Fruit fly (Drosophila melanogaster) whole organism: ENCODE results near the gene Pgm1.
A peak's percentile ranks its signal among the peaks of the same experiment; 100 is the strongest.

Experiments
- CG8478 ChIP-seq: fragments of >200 bp; optimal IDR thresholded peaks from 2 replicates; lab custom pipeline; 2018; ENCODE audit warnings: inconsistent platforms
- Dll ChIP-seq: fragments of >200 bp; optimal IDR thresholded peaks from 2 replicates; lab custom pipeline; 2017
- EcR ChIP-seq, 2 experiments: fragments of >200 bp; optimal IDR thresholded peaks; 2 replicates each; lab custom pipeline; 2017; ENCODE audit warnings: missing biosample characterization in 2 of 2, missing genetic modification characterization in 2 of 2, missing genetic modification reagents in 2 of 2
- pan ChIP-seq: fragments of >200 bp; optimal IDR thresholded peaks from 2 replicates; lab custom pipeline; 2017
- psq ChIP-seq: fragments of >200 bp; optimal IDR thresholded peaks from 2 replicates; lab custom pipeline; 2017
- usp ChIP-seq: fragments of >200 bp; optimal IDR thresholded peaks from 2 replicates; lab custom pipeline; 2017; ENCODE audit warnings: missing biosample characterization, missing genetic modification characterization, mixed read lengths

The Pgm1 gene

dm6 chr3L:16149418-16150160, 21.3 kb upstream of the Pgm1 start:
- peak; percentile 76 for TF ChIP-seq pan
- no peak for TF ChIP-seq Dll

dm6 chr3L:16147819-16148236, 19.5 kb upstream of the Pgm1 start:
- TF ChIP-seq pan: no peak
- TF ChIP-seq usp (GFP tag; lab: Kevin White, UChicago): no peak
- TF ChIP-seq EcR (GFP tag; optimal IDR thresholded peaks at IDR 0.05; lab: Kevin White, UChicago): no peak
- TF ChIP-seq psq (lab: Kevin White, UChicago): no peak
- TF ChIP-seq Dll: no peak
- TF ChIP-seq CG8478: no peak

dm6 chr3L:16147325-16147724, 19.0 kb upstream of the Pgm1 start:
- TF ChIP-seq EcR (GFP tag; optimal IDR thresholded peaks at IDR 0.05; lab: Kevin White, UChicago) (no peak), Dll (no peak), CG8478 (no peak), pan (no peak), psq (lab: Kevin White, UChicago) (no peak), usp (GFP tag; lab: Kevin White, UChicago) (no peak)

- TF ChIP-seq Dll (no peak), usp (GFP tag; lab: Kevin White, UChicago) (no peak), EcR (GFP tag; optimal IDR thresholded peaks at IDR 0.05; lab: Kevin White, UChicago) (no peak), CG8478 (no peak), pan (no peak), psq (lab: Kevin White, UChicago) (no peak)
Measured at dm6 chr3L:16146539-16146934, 18.2 kb upstream of the Pgm1 start.

- TF ChIP-seq psq (lab: Kevin White, UChicago) (no peak), pan (no peak), Dll (no peak), EcR (GFP tag; optimal IDR thresholded peaks at IDR 0.05; lab: Kevin White, UChicago) (no peak), usp (GFP tag; lab: Kevin White, UChicago) (no peak), CG8478 (no peak)
Measured at dm6 chr3L:16145931-16146538, 17.7 kb upstream of the Pgm1 start.

DNA sequence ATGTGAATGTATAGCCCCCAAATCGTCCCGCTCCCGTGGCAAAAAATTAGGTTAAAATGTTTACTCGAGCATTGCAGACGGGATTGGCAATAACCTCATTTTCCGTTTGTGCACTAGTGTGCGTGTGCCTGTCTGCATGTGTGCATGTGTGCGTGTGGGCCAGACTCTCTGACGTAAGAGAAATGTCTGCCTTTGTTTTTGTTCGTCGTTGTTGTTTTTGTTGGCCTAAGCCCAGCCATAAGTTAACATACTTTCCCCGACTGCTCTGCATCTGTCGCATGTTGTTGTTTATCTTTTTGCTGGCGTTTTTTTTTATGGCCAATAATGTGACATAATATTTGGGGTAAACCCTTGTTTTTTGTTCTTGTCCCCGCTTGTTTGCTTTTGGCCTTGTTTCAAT, 17.0 kb upstream of the Pgm1 start:
- TF ChIP-seq Dll: no peak
- no peak for TF ChIP-seq CG8478
- TF ChIP-seq pan: no peak
- TF ChIP-seq EcR (GFP tag; optimal IDR thresholded peaks at IDR 0.05; lab: Kevin White, UChicago): no peak
- no peak for TF ChIP-seq psq (lab: Kevin White, UChicago)
- no peak for TF ChIP-seq usp (GFP tag; lab: Kevin White, UChicago)

dm6 chr3L:16143685-16144539, 15.6 kb upstream of the Pgm1 start, which contains the start of gene CG32152:
TSS of gene CG32152 (minus strand) at chr3L:16144036.
- TF ChIP-seq CG8478: no peak
- no peak for TF ChIP-seq usp (GFP tag; lab: Kevin White, UChicago)
- TF ChIP-seq Dll: no peak
- TF ChIP-seq EcR (GFP tag; optimal IDR thresholded peaks at IDR 0.05; lab: Kevin White, UChicago): no peak
- TF ChIP-seq pan: no peak
- no peak for TF ChIP-seq psq (lab: Kevin White, UChicago)

- TF ChIP-seq CG8478 (no peak), usp (GFP tag; lab: Kevin White, UChicago) (no peak), pan (no peak), EcR (GFP tag; optimal IDR thresholded peaks at IDR 0.05; lab: Kevin White, UChicago) (no peak), Dll (no peak), psq (lab: Kevin White, UChicago) (no peak)
Measured at dm6 chr3L:16141556-16141955, 13.2 kb upstream of the Pgm1 start.

DNA sequence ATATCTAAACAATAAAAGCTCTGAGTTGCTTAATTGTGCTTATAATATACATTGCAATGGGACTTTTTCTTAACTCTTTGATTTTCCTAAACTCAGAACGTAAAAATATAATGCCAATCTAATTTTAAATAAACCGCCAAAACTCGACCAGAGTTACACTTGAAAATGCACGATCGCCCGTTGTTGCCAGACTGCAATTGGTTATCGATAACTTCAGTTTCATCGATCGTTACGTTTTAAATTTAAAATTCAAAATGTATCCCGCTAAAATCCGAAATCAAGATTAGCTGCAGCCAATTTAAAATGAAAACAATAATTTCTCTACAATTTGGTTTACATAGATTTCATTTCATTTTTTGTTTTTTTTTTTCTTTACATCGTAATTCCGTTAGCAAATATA, 10.8 kb upstream of the Pgm1 start:
- TF ChIP-seq psq (lab: Kevin White, UChicago) (no peak), CG8478 (no peak), EcR (GFP tag; optimal IDR thresholded peaks at IDR 0.05; lab: Kevin White, UChicago) (no peak), pan (no peak), Dll (no peak), usp (GFP tag; lab: Kevin White, UChicago) (no peak)

dm6 chr3L:16137779-16138178, 9.4 kb upstream of the Pgm1 start, which contains the start of gene CG5157:
TSS of gene CG5157 (minus strand) at chr3L:16137879.
- TF ChIP-seq CG8478: no peak
- no peak for TF ChIP-seq pan
- TF ChIP-seq Dll: no peak
- no peak for TF ChIP-seq psq (lab: Kevin White, UChicago)
- no peak for TF ChIP-seq EcR (GFP tag; optimal IDR thresholded peaks at IDR 0.05; lab: Kevin White, UChicago)
- TF ChIP-seq usp (GFP tag; lab: Kevin White, UChicago): no peak

DNA sequence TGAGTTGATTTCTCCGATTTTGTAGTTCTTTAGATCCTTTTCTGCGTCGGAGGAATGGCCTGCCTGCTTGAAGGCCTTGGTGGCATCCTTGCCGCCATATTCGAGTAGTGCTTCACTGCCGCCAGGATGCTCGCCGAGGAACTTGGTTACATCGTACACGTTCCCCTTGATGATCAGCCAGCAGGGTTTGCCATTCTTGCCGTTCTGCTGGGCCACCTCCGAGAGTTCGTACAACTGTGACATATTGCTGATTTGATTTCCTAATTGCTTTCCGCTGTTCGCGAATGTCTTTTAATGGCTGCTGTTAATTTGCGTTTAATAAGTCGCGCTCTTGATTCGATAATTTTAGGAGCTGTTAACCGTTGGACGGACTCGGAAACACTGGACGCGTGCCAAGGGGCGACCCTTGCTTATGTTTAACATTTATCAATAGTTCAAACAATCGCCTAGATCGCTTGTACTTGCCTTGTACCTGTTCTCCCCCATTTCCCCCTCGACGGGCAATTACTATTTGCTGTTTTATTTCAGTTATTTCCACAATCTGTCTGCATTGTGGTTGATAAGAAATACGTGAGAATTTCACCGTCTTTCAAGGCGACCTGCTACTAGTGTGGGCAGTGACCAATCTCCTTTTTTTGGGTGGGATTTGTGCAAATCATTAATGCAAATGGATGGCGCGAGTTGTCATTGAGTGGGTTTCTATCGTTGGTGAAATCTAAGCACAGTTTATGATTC, 8.7 kb upstream of the Pgm1 start:
- TF ChIP-seq pan (no peak), CG8478 (no peak), Dll (no peak), EcR (GFP tag; optimal IDR thresholded peaks at IDR 0.05; lab: Kevin White, UChicago) (no peak), usp (GFP tag; lab: Kevin White, UChicago) (no peak), psq (lab: Kevin White, UChicago) (no peak)

DNA sequence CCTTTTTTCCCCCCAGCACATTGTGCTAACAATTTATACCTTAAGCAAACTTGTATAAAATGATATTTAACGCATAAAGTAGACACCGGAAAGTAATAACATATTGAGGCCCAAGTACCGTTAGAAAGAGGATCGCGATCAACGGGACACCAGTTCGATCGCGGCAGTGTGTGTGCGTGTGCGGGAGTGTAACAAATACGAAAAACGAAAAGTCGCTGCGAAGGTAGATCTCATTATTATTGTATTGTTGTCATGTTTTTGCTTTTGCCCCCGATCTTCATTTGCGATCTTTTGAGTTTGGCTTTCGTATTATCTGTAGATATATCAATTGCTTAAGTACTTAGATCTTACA, 3.7 kb upstream of the Pgm1 start:
- no peak for TF ChIP-seq EcR (GFP tag; optimal IDR thresholded peaks at IDR 0.05; lab: Kevin White, UChicago)
- TF ChIP-seq CG8478: no peak
- TF ChIP-seq psq (lab: Kevin White, UChicago): no peak
- TF ChIP-seq usp (GFP tag; lab: Kevin White, UChicago): no peak
- TF ChIP-seq Dll: no peak
- TF ChIP-seq pan: no peak
